Worm (Caenorhabditis elegans): ENCODE data around the gene acr-14.

DNA sequence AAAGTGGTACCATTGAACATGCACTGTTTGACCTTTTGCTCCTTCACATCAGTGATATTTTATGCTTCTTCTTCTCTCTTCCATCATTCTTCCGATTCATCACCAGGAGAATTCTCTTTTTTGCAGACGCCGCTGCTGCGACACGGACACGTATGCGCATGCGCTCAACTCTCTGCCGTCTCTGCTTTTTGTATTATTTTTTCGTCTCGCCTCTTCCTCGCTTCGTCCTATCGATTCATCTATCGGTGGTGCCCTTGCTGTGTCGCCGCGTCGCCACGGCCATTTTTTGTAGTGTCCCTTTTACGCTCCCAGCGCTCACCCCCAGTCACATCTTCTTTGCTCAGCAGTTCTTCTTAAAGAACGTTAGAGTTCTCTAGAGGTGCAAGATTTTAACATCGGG, 50.9 kb downstream of the acr-14 start:
- TF ChIP-seq dve-1 (tag; optimal IDR thresholded peaks at IDR 0.05; ENCODE audit: insufficient read depth), result peak; percentile 47
- TF ChIP-seq unc-130 (GFP tag; optimal IDR thresholded peaks at IDR 0.05), result no peak
- TF ChIP-seq egl-27 (tag; optimal IDR thresholded peaks at IDR 0.05), result no peak
- TF ChIP-seq tag-97 (GFP tag; IDR thresholded peaks at IDR 0.05), result no peak
- peak; percentile 70 for TF ChIP-seq ctbp-1 (GFP tag; IDR thresholded peaks at IDR 0.05)

Data from whole organism, L4 larva.